Fruit fly (Drosophila melanogaster): ENCODE results near the gene Xport-B.
A peak's percentile ranks its signal among the peaks of the same experiment; 100 is the strongest.

Gene Xport-B

dm6 chr3R:19915312-19915711 lies at the start of gene Xport-B, which contains the start of gene Xport-A:
TSS of gene Xport-B (minus strand) at chr3R:19915412.
TSS of gene Xport-A (minus strand) at chr3R:19915412.
- TF ChIP-seq CG8119 (GFP tag; IDR thresholded peaks at IDR 0.05) (no peak), salr (GFP tag; optimal IDR thresholded peaks at IDR 0.05) (no peak), svp (GFP tag) (no peak), cyc (GFP tag; optimal IDR thresholded peaks at IDR 0.05) (no peak), net (GFP tag; optimal IDR thresholded peaks at IDR 0.05) (no peak), CG10631 (GFP tag; optimal IDR thresholded peaks at IDR 0.05) (no peak), CG4318 (GFP tag; optimal IDR thresholded peaks at IDR 0.05) (no peak), CG6854 (GFP tag; optimal IDR thresholded peaks at IDR 0.05) (no peak), Blimp-1 (GFP tag; optimal IDR thresholded peaks at IDR 0.05) (no peak), Ets21C (GFP tag; optimal IDR thresholded peaks at IDR 0.05) (no peak), lz (GFP tag; optimal IDR thresholded peaks at IDR 0.05) (no peak), fd85E (GFP tag; optimal IDR thresholded peaks at IDR 0.05) (no peak), spab (GFP tag; optimal IDR thresholded peaks at IDR 0.05) (no peak), Sox15 (GFP tag; optimal IDR thresholded peaks at IDR 0.05) (no peak), Sox14 (GFP tag; optimal IDR thresholded peaks at IDR 0.05) (no peak), topi (GFP tag; optimal IDR thresholded peaks at IDR 0.05) (no peak), dsx (GFP tag; optimal IDR thresholded peaks at IDR 0.05; ENCODE audit: poor library complexity, severe bottlenecking) (no peak), CG10669 (GFP tag; optimal IDR thresholded peaks at IDR 0.05) (no peak), CG6792 (GFP tag; optimal IDR thresholded peaks at IDR 0.05) (no peak), Smox (GFP tag; optimal IDR thresholded peaks at IDR 0.05) (no peak)

- TF ChIP-seq CG6792 (GFP tag; optimal IDR thresholded peaks at IDR 0.05): no peak
- TF ChIP-seq vri (GFP tag; optimal IDR thresholded peaks at IDR 0.05): peak; percentile 28
- no peak for TF ChIP-seq CG31627 (GFP tag; optimal IDR thresholded peaks at IDR 0.05)
- no peak for TF ChIP-seq CG1621 (tag; optimal IDR thresholded peaks at IDR 0.05)
- no peak for TF ChIP-seq CG15336 (GFP tag; IDR thresholded peaks at IDR 0.05)
- no peak for TF ChIP-seq lz (GFP tag; optimal IDR thresholded peaks at IDR 0.05)
Measured at dm6 chr3R:19948143-19948542, 32.9 kb upstream of the Xport-B start, which contains the start of gene CG4783. TSS of gene CG4783 (plus strand) at chr3R:19948443.

DNA sequence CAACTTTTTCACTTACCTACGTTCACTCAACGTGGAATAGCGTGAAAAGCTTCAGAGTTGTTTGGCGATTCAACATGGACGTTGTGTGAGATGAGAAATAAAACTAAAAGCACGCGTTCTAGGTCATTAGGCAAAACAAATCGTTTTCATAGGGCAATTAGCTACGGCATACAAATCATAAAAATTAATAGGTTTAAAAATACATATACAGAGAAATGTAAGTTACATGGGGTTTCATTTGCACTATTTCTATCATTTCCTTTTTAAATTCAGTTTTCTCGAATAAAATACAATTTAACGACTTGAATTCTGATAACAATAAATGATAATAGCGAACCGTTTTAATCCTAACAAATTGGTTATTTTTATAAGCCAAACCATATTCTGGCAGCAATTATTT lies 27.1 kb upstream of the Xport-B start, which contains the start of gene CG46042:
Gene CG46042 (minus strand): TSS at position 101 of the 400 bp plus-strand sequence.
- TF ChIP-seq Met (GFP tag; optimal IDR thresholded peaks at IDR 0.05): no peak

dm6 chr3R:19938941-19939587 lies 23.9 kb upstream of the Xport-B start:
- TF ChIP-seq CG10669 (GFP tag; optimal IDR thresholded peaks at IDR 0.05) (no peak), vri (GFP tag; optimal IDR thresholded peaks at IDR 0.05) (no peak), pdm3 (GFP tag; optimal IDR thresholded peaks at IDR 0.05) (no peak), CG6854 (GFP tag; optimal IDR thresholded peaks at IDR 0.05) (no peak), esn (GFP tag; optimal IDR thresholded peaks at IDR 0.05) (no peak), CG8319 (GFP tag; optimal IDR thresholded peaks at IDR 0.05) (no peak), eg (GFP tag; IDR thresholded peaks at IDR 0.05) (no peak)

- TF ChIP-seq CG6276 (GFP tag; optimal IDR thresholded peaks at IDR 0.05) (no peak), CG10631 (GFP tag; optimal IDR thresholded peaks at IDR 0.05) (no peak), dsx (GFP tag; optimal IDR thresholded peaks at IDR 0.05; ENCODE audit: poor library complexity, severe bottlenecking) (no peak), acj6 (GFP tag; optimal IDR thresholded peaks at IDR 0.05) (no peak), Hr4 (GFP tag; optimal IDR thresholded peaks at IDR 0.05) (no peak), Sox15 (GFP tag; optimal IDR thresholded peaks at IDR 0.05) (no peak), Eip75B (GFP tag; optimal IDR thresholded peaks at IDR 0.05) (no peak), CG11762 (GFP tag; optimal IDR thresholded peaks at IDR 0.05; ENCODE audit: insufficient read depth) (no peak), topi (GFP tag; optimal IDR thresholded peaks at IDR 0.05) (no peak)
Measured at dm6 chr3R:19935777-19936125, 20.5 kb upstream of the Xport-B start.
